Worm (Caenorhabditis elegans): ENCODE results near the gene asd-1.

asd-1 gene

DNA sequence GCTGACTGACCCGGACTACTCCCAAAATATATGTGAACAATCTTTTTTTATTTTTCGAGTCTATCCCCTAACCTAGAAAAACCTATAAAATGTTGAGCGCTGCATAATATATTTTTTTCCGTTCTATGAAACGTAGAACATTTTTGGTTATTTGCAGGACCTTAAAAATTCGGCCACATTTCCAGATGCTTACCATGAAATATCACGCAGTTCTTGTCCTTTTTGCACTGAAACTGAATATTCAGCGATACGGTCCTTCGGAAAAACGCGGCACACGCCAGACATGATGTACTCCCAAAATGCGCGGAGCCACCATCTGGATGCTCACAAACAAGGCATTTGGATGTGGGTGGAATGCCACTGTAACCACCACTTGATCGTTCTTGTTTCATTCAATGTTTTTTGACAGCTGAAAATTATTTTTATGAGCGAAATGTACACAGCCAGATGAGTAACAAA, 35.8 kb downstream of the asd-1 start, which contains the start of gene nhr-20:
TSS of gene nhr-20 (minus strand) at position 409 of the 459 bp plus-strand sequence.
- TF ChIP-seq ceh-82 (tag; optimal IDR thresholded peaks at IDR 0.05), result no peak
- TF ChIP-seq ZK546.5 (tag; optimal IDR thresholded peaks at IDR 0.05), result no peak
- no peak for TF ChIP-seq aly-2 (tag; optimal IDR thresholded peaks at IDR 0.05)
- no peak for TF ChIP-seq sem-4 (tag; optimal IDR thresholded peaks at IDR 0.05)
- no peak for TF ChIP-seq mdl-1 (tag; optimal IDR thresholded peaks at IDR 0.05)
- no peak for TF ChIP-seq ztf-11 (tag; optimal IDR thresholded peaks at IDR 0.05)
- TF ChIP-seq sma-3 (GFP tag; optimal IDR thresholded peaks at IDR 0.05), result no peak
- TF ChIP-seq skn-1 (tag; optimal IDR thresholded peaks at IDR 0.05), result no peak
- no peak for TF ChIP-seq fos-1 (tag; optimal IDR thresholded peaks at IDR 0.05)
- TF ChIP-seq nhr-12 (tag; optimal IDR thresholded peaks at IDR 0.05), result no peak

DNA sequence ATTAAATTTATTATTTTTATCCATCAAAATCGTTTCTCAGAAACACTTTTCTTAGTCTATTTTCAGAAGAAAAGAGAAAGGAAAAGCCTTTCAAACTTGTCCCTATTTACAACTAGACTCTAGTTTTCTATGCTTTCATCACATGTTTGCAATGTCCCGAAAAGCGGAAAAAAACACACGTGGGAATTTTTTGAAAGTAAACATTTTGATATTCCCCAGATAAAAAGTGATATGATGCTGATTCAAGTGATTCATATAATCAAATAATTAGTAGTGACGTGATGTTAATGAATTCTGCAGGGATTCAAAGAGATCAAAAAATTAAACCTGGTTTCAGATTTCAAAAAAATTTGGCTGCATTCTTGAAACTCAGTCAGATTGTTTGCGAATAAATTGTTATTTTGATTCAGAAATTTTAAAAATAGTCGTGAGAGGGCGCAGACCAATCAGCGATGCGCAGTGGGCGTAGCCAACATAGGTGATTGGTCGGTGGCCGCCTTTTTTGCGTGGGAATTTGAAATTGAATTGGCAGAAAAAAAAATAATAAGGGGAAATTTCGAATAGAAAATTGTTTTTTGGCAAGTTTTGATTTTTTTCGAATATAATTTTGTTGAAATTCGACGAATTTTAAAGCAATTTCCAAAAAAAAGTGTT, 37.7 kb downstream of the asd-1 start:
- TF ChIP-seq snpc-4 (tag; optimal IDR thresholded peaks at IDR 0.05) (no peak), mbf-1 (tag; optimal IDR thresholded peaks at IDR 0.05) (no peak), lin-11 (tag; optimal IDR thresholded peaks at IDR 0.05) (no peak)

DNA sequence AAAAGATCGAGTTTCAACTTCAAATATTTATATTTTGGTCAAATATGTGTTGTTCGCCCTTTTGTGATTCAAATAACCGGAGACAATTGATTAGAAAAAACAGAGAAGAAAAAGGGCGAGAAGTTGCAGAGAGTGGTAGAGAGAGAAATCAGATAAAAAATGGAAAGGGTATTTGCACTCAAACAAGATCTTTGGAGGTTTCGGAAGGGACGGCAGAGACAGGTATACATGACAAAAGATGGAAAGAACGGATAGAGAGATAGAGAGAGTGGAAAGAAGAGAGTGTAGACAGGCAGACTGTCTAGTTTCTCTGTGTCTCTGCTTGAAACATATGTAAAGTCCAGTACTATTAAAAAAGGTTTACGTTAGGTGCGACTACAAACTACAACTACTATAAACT, 39.1 kb downstream of the asd-1 start:
- TF ChIP-seq F13H6.1 (tag; optimal IDR thresholded peaks at IDR 0.05) (peak; percentile 12), fos-1 (tag; optimal IDR thresholded peaks at IDR 0.05) (no peak), egl-27 (tag; optimal IDR thresholded peaks at IDR 0.05) (peak; percentile 1), nhr-23 (tag; optimal IDR thresholded peaks at IDR 0.05) (no peak), lin-11 (tag; optimal IDR thresholded peaks at IDR 0.05) (no peak), mdl-1 (tag; optimal IDR thresholded peaks at IDR 0.05) (no peak), blmp-1 (tag; optimal IDR thresholded peaks at IDR 0.05; ENCODE audit: insufficient read depth) (peak; percentile 68), mbf-1 (tag; optimal IDR thresholded peaks at IDR 0.05) (no peak), elt-1 (tag; optimal IDR thresholded peaks at IDR 0.05) (no peak), crh-2 (tag; optimal IDR thresholded peaks at IDR 0.05) (no peak), aly-2 (tag; optimal IDR thresholded peaks at IDR 0.05) (no peak), mab-5 (tag; optimal IDR thresholded peaks at IDR 0.05) (no peak), ama-1 (optimal IDR thresholded peaks at IDR 0.05) (no peak), unc-62 (GFP tag; optimal IDR thresholded peaks at IDR 0.05) (no peak), nhr-129 (tag; optimal IDR thresholded peaks at IDR 0.05) (peak; percentile 34), nhr-21 (tag; optimal IDR thresholded peaks at IDR 0.05) (peak; percentile 26), ceh-82 (tag; optimal IDR thresholded peaks at IDR 0.05) (no peak), zag-1 (tag; optimal IDR thresholded peaks at IDR 0.05) (no peak), sem-4 (tag; optimal IDR thresholded peaks at IDR 0.05) (peak; percentile 24), ztf-4 (tag; optimal IDR thresholded peaks at IDR 0.05) (no peak), nhr-6 (tag; optimal IDR thresholded peaks at IDR 0.05) (no peak), nhr-12 (tag; optimal IDR thresholded peaks at IDR 0.05) (no peak), C34F6.9 (tag; optimal IDR thresholded peaks at IDR 0.05) (peak; percentile 35), sma-9 (GFP tag; optimal IDR thresholded peaks at IDR 0.05) (peak; percentile 79), sma-9 (tag; optimal IDR thresholded peaks at IDR 0.05) (no peak), ZK546.5 (tag; optimal IDR thresholded peaks at IDR 0.05) (no peak), sma-3 (GFP tag; optimal IDR thresholded peaks at IDR 0.05) (peak; percentile 35), nhr-25 (tag; optimal IDR thresholded peaks at IDR 0.05) (peak; percentile 40), ceh-16 (tag; optimal IDR thresholded peaks at IDR 0.05) (no peak), lin-13 (GFP tag; optimal IDR thresholded peaks at IDR 0.05) (peak; percentile 95), peb-1 (tag; optimal IDR thresholded peaks at IDR 0.05) (no peak), lsy-2 (tag; optimal IDR thresholded peaks at IDR 0.05) (peak in 1 of 2 experiments; percentile 37), gmeb-1 (tag; optimal IDR thresholded peaks at IDR 0.05) (no peak), unc-39 (tag; optimal IDR thresholded peaks at IDR 0.05) (no peak)

DNA sequence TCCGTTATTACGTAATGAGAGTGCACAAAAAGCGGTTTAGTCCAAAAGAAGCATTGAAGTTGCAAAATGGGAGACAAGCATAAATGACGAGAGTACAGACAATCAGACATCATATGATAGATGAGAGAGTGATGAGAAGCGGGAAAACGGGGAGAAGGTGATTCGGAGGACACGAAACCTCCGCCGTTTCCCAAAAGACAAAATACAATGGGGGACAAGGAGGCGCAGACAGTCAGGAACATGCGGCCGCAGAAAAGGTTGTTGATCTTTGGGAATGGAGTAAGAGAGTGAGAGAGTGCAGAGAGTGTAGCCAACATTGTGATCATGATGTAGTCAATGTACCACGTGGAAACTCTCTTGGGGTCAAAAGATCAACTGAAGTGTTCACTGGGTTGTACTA, 40.6 kb downstream of the asd-1 start:
- TF ChIP-seq F13H6.1 (tag; optimal IDR thresholded peaks at IDR 0.05), result peak; percentile 99
- peak; percentile 91 for TF ChIP-seq egl-27 (tag; optimal IDR thresholded peaks at IDR 0.05)
- TF ChIP-seq nhr-237 (tag; optimal IDR thresholded peaks at IDR 0.05), result no peak
- no peak for TF ChIP-seq alr-1 (tag; optimal IDR thresholded peaks at IDR 0.05)
- TF ChIP-seq nhr-23 (tag; optimal IDR thresholded peaks at IDR 0.05), result no peak
- peak; percentile 79 for TF ChIP-seq Y55F3AM.14 (GFP tag; optimal IDR thresholded peaks at IDR 0.05)
- TF ChIP-seq nhr-129 (tag; optimal IDR thresholded peaks at IDR 0.05), result peak; percentile 97
- peak; percentile 86 for TF ChIP-seq unc-55 (GFP tag; optimal IDR thresholded peaks at IDR 0.05)
- peak; percentile 96 for TF ChIP-seq fos-1 (tag; optimal IDR thresholded peaks at IDR 0.05)
- TF ChIP-seq nhr-77 (tag; optimal IDR thresholded peaks at IDR 0.05), result no peak
- TF ChIP-seq peb-1 (tag; optimal IDR thresholded peaks at IDR 0.05), result no peak
- TF ChIP-seq mdl-1 (tag; optimal IDR thresholded peaks at IDR 0.05), result peak; percentile 90 to 97
- TF ChIP-seq nhr-21 (tag; optimal IDR thresholded peaks at IDR 0.05), result peak; percentile 98
- no peak for TF ChIP-seq elt-3 (tag; optimal IDR thresholded peaks at IDR 0.05)
- peak; percentile 57 to 89 for TF ChIP-seq lsy-2 (tag; optimal IDR thresholded peaks at IDR 0.05)
- peak; percentile 87 for TF ChIP-seq nhr-6 (tag; optimal IDR thresholded peaks at IDR 0.05)
- peak; percentile 61 for TF ChIP-seq zag-1 (tag; optimal IDR thresholded peaks at IDR 0.05)
- TF ChIP-seq unc-39 (tag; optimal IDR thresholded peaks at IDR 0.05), result no peak
- TF ChIP-seq ztf-11 (tag; optimal IDR thresholded peaks at IDR 0.05), result no peak
- no peak for TF ChIP-seq dmd-4 (tag; optimal IDR thresholded peaks at IDR 0.05)
- TF ChIP-seq lin-11 (tag; optimal IDR thresholded peaks at IDR 0.05), result peak; percentile 74
- TF ChIP-seq lin-39 (tag; optimal IDR thresholded peaks at IDR 0.05), result no peak
- TF ChIP-seq nhr-11 (tag; optimal IDR thresholded peaks at IDR 0.05), result peak; percentile 84
- TF ChIP-seq R02D3.7 (tag; optimal IDR thresholded peaks at IDR 0.05), result no peak
- peak; percentile 80 for TF ChIP-seq gmeb-1 (tag; optimal IDR thresholded peaks at IDR 0.05)
